Fruit fly (Drosophila melanogaster): ENCODE results near the gene CG13926.
A peak's percentile ranks its signal among the peaks of the same experiment; 100 is the strongest.

The CG13926 gene

dm6 chr3L:1587140-1587849 lies 30.7 kb downstream of the CG13926 start (continued):
- TF ChIP-seq pum (GFP tag; optimal IDR thresholded peaks at IDR 0.05) (peak; percentile 76), CG17829 (tag; optimal IDR thresholded peaks at IDR 0.05) (peak; percentile 67), ab (GFP tag; optimal IDR thresholded peaks at IDR 0.05) (peak; percentile 69), CG2875 (GFP tag; optimal IDR thresholded peaks at IDR 0.05) (peak; percentile 22), gcm2 (GFP tag; optimal IDR thresholded peaks at IDR 0.05) (peak; percentile 41), CG7786 (GFP tag; optimal IDR thresholded peaks at IDR 0.05) (peak; percentile 80), lbe (GFP tag; optimal IDR thresholded peaks at IDR 0.05) (no peak), CG7839 (tag; optimal IDR thresholded peaks at IDR 0.05) (peak; percentile 93), CG14014 (GFP tag; IDR thresholded peaks at IDR 0.05) (peak; percentile 94), Hr39 (optimal IDR thresholded peaks at IDR 0.05) (no peak), Fer1 (GFP tag; optimal IDR thresholded peaks at IDR 0.05) (peak; percentile 84), CG11560 (tag; IDR thresholded peaks at IDR 0.05) (peak; percentile 76), chm (GFP tag; IDR thresholded peaks at IDR 0.05) (peak; percentile 89), CG3407 (GFP tag; optimal IDR thresholded peaks at IDR 0.05) (peak; percentile 24), CG6765 (GFP tag; optimal IDR thresholded peaks at IDR 0.05) (peak; percentile 76), Fer3 (tag; optimal IDR thresholded peaks at IDR 0.05) (peak; percentile 83), CG10959 (GFP tag; IDR thresholded peaks at IDR 0.05) (peak; percentile 76), CG11695 (GFP tag; IDR thresholded peaks at IDR 0.05) (peak; percentile 82), Sin3A (optimal IDR thresholded peaks at IDR 0.05) (no peak), CG17359 (tag; optimal IDR thresholded peaks at IDR 0.05) (peak; percentile 86), NFAT (GFP tag; IDR thresholded peaks at IDR 0.05) (peak; percentile 87), Atf6 (GFP tag; IDR thresholded peaks at IDR 0.05) (peak; percentile 88), dpn (GFP tag; optimal IDR thresholded peaks at IDR 0.05) (peak; percentile 89), Dad (GFP tag; optimal IDR thresholded peaks at IDR 0.05) (peak; percentile 74), CG2889 (GFP tag; IDR thresholded peaks at IDR 0.05) (peak; percentile 87), Lhr (GFP tag; optimal IDR thresholded peaks at IDR 0.05) (no peak), Fer2 (tag; optimal IDR thresholded peaks at IDR 0.05) (peak; percentile 61), Dip2 (GFP tag; IDR thresholded peaks at IDR 0.05) (peak; percentile 38; the same call in 1 of the 2 replicates), Side (GFP tag; optimal IDR thresholded peaks at IDR 0.05) (peak; percentile 81), CG10209 (GFP tag; optimal IDR thresholded peaks at IDR 0.05) (peak; percentile 70), CG12659 (GFP tag; optimal IDR thresholded peaks at IDR 0.05) (peak; percentile 74), mirr (GFP tag; optimal IDR thresholded peaks at IDR 0.05) (peak; percentile 84), CG8290 (GFP tag; optimal IDR thresholded peaks at IDR 0.05) (peak; percentile 69), CG8290 (tag; optimal IDR thresholded peaks at IDR 0.05) (peak in 1 of 2 experiments; percentile 97), ham (GFP tag; IDR thresholded peaks at IDR 0.05) (peak; percentile 57; the same call in 1 of the 2 replicates), CG8924 (tag; optimal IDR thresholded peaks at IDR 0.05) (peak; percentile 62), twi (tag; optimal IDR thresholded peaks at IDR 0.05) (peak; percentile 58), CG30403 (GFP tag; optimal IDR thresholded peaks at IDR 0.05) (peak; percentile 76), CG7271 (tag; optimal IDR thresholded peaks at IDR 0.05) (no peak), onecut (GFP tag; IDR thresholded peaks at IDR 0.05) (peak; percentile 85), Tbp (GFP tag; optimal IDR thresholded peaks at IDR 0.05) (no peak), CG2129 (GFP tag; IDR thresholded peaks at IDR 0.05; ENCODE audit: partially characterized antibody) (no peak), CG6813 (GFP tag; optimal IDR thresholded peaks at IDR 0.05) (peak; percentile 71), btn (GFP tag; optimal IDR thresholded peaks at IDR 0.05) (peak; percentile 53), sr (GFP tag; IDR thresholded peaks at IDR 0.05) (peak; percentile 56; the same call in 2 of the 3 replicates), ac (GFP tag; optimal IDR thresholded peaks at IDR 0.05) (no peak), Hand (GFP tag; optimal IDR thresholded peaks at IDR 0.05) (peak; percentile 32), tna (GFP tag; IDR thresholded peaks at IDR 0.05; ENCODE audit: partially characterized antibody) (no peak), HLH3B (GFP tag; IDR thresholded peaks at IDR 0.05) (peak; percentile 88), Camta (GFP tag; optimal IDR thresholded peaks at IDR 0.05) (peak; percentile 82), CG10979 (tag; optimal IDR thresholded peaks at IDR 0.05) (peak; percentile 74)
